Worm (Caenorhabditis elegans): ENCODE results near the gene str-2.

DNA sequence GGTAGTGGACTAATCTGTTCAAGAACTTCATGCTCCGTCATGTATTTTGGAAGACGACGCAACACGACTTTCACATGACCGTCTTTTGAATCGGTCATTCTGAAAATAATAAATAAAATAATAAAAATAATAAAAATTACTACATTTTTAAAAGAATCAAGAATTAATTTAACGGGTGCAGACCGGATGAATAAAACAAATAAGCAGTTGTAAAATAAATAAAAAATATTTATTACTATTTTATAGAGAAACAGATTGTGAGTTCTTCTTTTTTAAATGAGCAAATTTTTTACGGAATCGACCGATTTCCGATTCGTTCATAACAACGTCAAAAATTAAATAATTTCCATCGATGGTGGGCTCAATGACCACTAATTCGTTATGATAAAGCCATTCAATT lies 46.4 kb downstream of the str-2 start, which contains the start of gene smg-4:
- TF ChIP-seq nhr-28 (tag; optimal IDR thresholded peaks at IDR 0.05) (no peak), snpc-4 (tag; optimal IDR thresholded peaks at IDR 0.05) (no peak), elt-1 (tag; optimal IDR thresholded peaks at IDR 0.05) (no peak), tbx-2 (tag; optimal IDR thresholded peaks at IDR 0.05) (no peak), skn-1 (tag; optimal IDR thresholded peaks at IDR 0.05) (no peak), elt-3 (tag; optimal IDR thresholded peaks at IDR 0.05) (no peak), egl-5 (tag; optimal IDR thresholded peaks at IDR 0.05) (no peak), nhr-11 (tag; optimal IDR thresholded peaks at IDR 0.05) (no peak), egl-27 (tag; optimal IDR thresholded peaks at IDR 0.05) (no peak), ZK546.5 (tag; optimal IDR thresholded peaks at IDR 0.05) (no peak), ztf-4 (tag; optimal IDR thresholded peaks at IDR 0.05) (no peak), daf-12 (tag; optimal IDR thresholded peaks at IDR 0.05) (no peak), nhr-77 (tag; optimal IDR thresholded peaks at IDR 0.05) (no peak)

All from whole organism, L3 larva.